Fruit fly (Drosophila melanogaster) whole organism, embryonic: ENCODE measurements around the gene Unr.

Source experiments
- Aef1 ChIP-seq: fragments of 200-800 bp; sonication (Bioruptor generic); IDR thresholded peaks from 3 replicates; pipeline ENCODE4 v1.3.6; 2022; ENCODE audit warnings: missing biosample characterization, missing genetic modification characterization
- Antp ChIP-seq: fragments of 200-800 bp; sonication (Bioruptor generic); optimal IDR thresholded peaks from 3 replicates; lab custom pipeline; 2016; ENCODE audit warnings: missing biosample characterization, missing genetic modification characterization
- Atf-2 ChIP-seq: fragments of 200-800 bp; sonication (Bioruptor generic); optimal IDR thresholded peaks from 2 replicates; lab custom pipeline; 2016; ENCODE audit warnings: missing biosample characterization, missing genetic modification characterization
- CG10366 ChIP-seq: fragments of 200-800 bp; sonication (Bioruptor generic); IDR thresholded peaks from 2 replicates; pipeline ENCODE4 v1.3.6; 2022; ENCODE audit warnings: missing biosample characterization, missing genetic modification characterization
- CG10462 ChIP-seq: fragments of 200-800 bp; sonication (Bioruptor generic); optimal IDR thresholded peaks from 2 replicates; lab custom pipeline; 2016; ENCODE audit warnings: missing biosample characterization, missing genetic modification characterization
- CG11093 ChIP-seq: fragments of 200-800 bp; sonication (Bioruptor generic); IDR thresholded peaks from 3 replicates; pipeline ENCODE4 v1.3.6; 2022; ENCODE audit warnings: missing biosample characterization, missing genetic modification characterization
- CG11247 ChIP-seq: fragments of 200-800 bp; sonication (Bioruptor generic); IDR thresholded peaks from 2 replicates; pipeline ENCODE4 v1.3.6; 2022; ENCODE audit warnings: missing biosample characterization, missing genetic modification characterization
- CG11695 ChIP-seq: fragments of 200-800 bp; sonication (Bioruptor generic); IDR thresholded peaks from 3 replicates; pipeline ENCODE4 v1.3.6; 2022; ENCODE audit warnings: missing biosample characterization, missing genetic modification characterization
- CG12104 ChIP-seq: fragments of 200-800 bp; sonication (Bioruptor generic); optimal IDR thresholded peaks from 3 replicates; lab custom pipeline; 2016; ENCODE audit warnings: missing biosample characterization, missing genetic modification characterization
- CG12236 ChIP-seq: fragments of 200-800 bp; sonication (Bioruptor generic); optimal IDR thresholded peaks from 2 replicates; lab custom pipeline; 2016; ENCODE audit warnings: missing biosample characterization, missing genetic modification characterization
- CG14860 ChIP-seq: fragments of 200-800 bp; sonication (Bioruptor generic); IDR thresholded peaks from 3 replicates; pipeline ENCODE4 v1.3.6; 2022; ENCODE audit warnings: missing biosample characterization, missing genetic modification characterization; ENCODE audit not compliant: partially characterized antibody
- CG15073 ChIP-seq: fragments of 200-800 bp; sonication (Bioruptor generic); optimal IDR thresholded peaks from 2 replicates; lab custom pipeline; 2016; ENCODE audit warnings: missing biosample characterization, missing genetic modification characterization
- CG17359 ChIP-seq: fragments of 200-800 bp; sonication (Bioruptor generic); optimal IDR thresholded peaks from 3 replicates; lab custom pipeline; 2018; ENCODE audit warnings: missing biosample characterization, mild to moderate bottlenecking, missing genetic modification characterization, moderate library complexity
- CG17361 ChIP-seq: fragments of 200-800 bp; sonication (Bioruptor generic); IDR thresholded peaks from 3 replicates; pipeline ENCODE4 v1.3.6; 2022; ENCODE audit warnings: missing biosample characterization, missing genetic modification characterization
- CG17802 ChIP-seq: fragments of 200-800 bp; sonication (Bioruptor generic); optimal IDR thresholded peaks from 2 replicates; lab custom pipeline; 2018; ENCODE audit warnings: missing biosample characterization, mild to moderate bottlenecking, missing genetic modification characterization, moderate library complexity
- CG17912 ChIP-seq: fragments of 200-800 bp; sonication (Bioruptor generic); optimal IDR thresholded peaks from 2 replicates; lab custom pipeline; 2018; ENCODE audit warnings: missing biosample characterization, mild to moderate bottlenecking, missing genetic modification characterization
- CG18476 ChIP-seq: fragments of 200-800 bp; sonication (Bioruptor generic); optimal IDR thresholded peaks from 2 replicates; lab custom pipeline; 2016; ENCODE audit warnings: missing biosample characterization, mild to moderate bottlenecking, missing genetic modification characterization
- CG30431 ChIP-seq: fragments of 200-800 bp; sonication (Bioruptor generic); optimal IDR thresholded peaks from 2 replicates; lab custom pipeline; 2017; ENCODE audit warnings: missing biosample characterization, missing genetic modification characterization
- CG32767 ChIP-seq: fragments of 200-800 bp; sonication (Bioruptor generic); IDR thresholded peaks from 2 replicates; pipeline ENCODE4 v1.3.6; 2022; ENCODE audit warnings: missing biosample characterization, missing genetic modification characterization
- CG3281 ChIP-seq: fragments of 200-800 bp; sonication (Bioruptor generic); optimal IDR thresholded peaks from 3 replicates; lab custom pipeline; 2017; ENCODE audit warnings: missing biosample characterization, mild to moderate bottlenecking, missing genetic modification characterization
- CG4820 ChIP-seq: fragments of 200-800 bp; sonication (Bioruptor generic); optimal IDR thresholded peaks from 3 replicates; lab custom pipeline; 2016; ENCODE audit warnings: missing biosample characterization, missing genetic modification characterization
- CG5180 ChIP-seq: fragments of 200-800 bp; sonication (Bioruptor generic); optimal IDR thresholded peaks from 3 replicates; lab custom pipeline; 2017; ENCODE audit warnings: missing biosample characterization, missing genetic modification characterization, mild to moderate bottlenecking, moderate library complexity, missing genetic modification reagents
- CG6272 ChIP-seq: fragments of 200-800 bp; sonication (Bioruptor generic); IDR thresholded peaks from 2 replicates; pipeline ENCODE4 v1.3.6; 2022; ENCODE audit warnings: missing biosample characterization, missing genetic modification characterization
- CG9817 ChIP-seq: fragments of 200-800 bp; sonication (Bioruptor generic); optimal IDR thresholded peaks from 2 replicates; lab custom pipeline; 2018; ENCODE audit warnings: missing biosample characterization, mild to moderate bottlenecking, missing genetic modification characterization, moderate library complexity
- CTCF ChIP-seq: fragments of 200-800 bp; sonication (Bioruptor generic); optimal IDR thresholded peaks from 2 replicates; lab custom pipeline; 2017; ENCODE audit warnings: missing biosample characterization, mild to moderate bottlenecking, missing genetic modification characterization, moderate library complexity
- Dref ChIP-seq: fragments of 200-800 bp; sonication (Bioruptor generic); IDR thresholded peaks from 2 replicates; pipeline ENCODE4 v1.3.6; 2022; ENCODE audit warnings: missing biosample characterization, missing genetic modification characterization
- Fer1 ChIP-seq: fragments of 200-800 bp; sonication (Bioruptor generic); optimal IDR thresholded peaks from 2 replicates; lab custom pipeline; 2017; ENCODE audit warnings: missing biosample characterization, mild to moderate bottlenecking, missing genetic modification characterization
- Fer2 ChIP-seq: fragments of 200-800 bp; sonication (Bioruptor generic); optimal IDR thresholded peaks from 2 replicates; lab custom pipeline; 2018; ENCODE audit warnings: missing biosample characterization, mild to moderate bottlenecking, missing genetic modification characterization, moderate library complexity
- H2.0 ChIP-seq: fragments of 200-800 bp; sonication (Bioruptor generic); IDR thresholded peaks from 2 replicates; pipeline ENCODE4 v1.3.6; 2022; ENCODE audit warnings: missing biosample characterization, missing genetic modification characterization
- HLH3B ChIP-seq: fragments of 200-800 bp; sonication (Bioruptor generic); IDR thresholded peaks from 2 replicates; pipeline ENCODE4 v1.3.6; 2022; ENCODE audit warnings: missing biosample characterization, missing genetic modification characterization
- Oli ChIP-seq: fragments of 200-800 bp; sonication (Bioruptor generic); optimal IDR thresholded peaks from 2 replicates; lab custom pipeline; 2018; ENCODE audit warnings: missing biosample characterization, mild to moderate bottlenecking, missing genetic modification characterization, moderate library complexity
- TFAM ChIP-seq: fragments of 200-800 bp; sonication (Bioruptor generic); optimal IDR thresholded peaks from 2 replicates; lab custom pipeline; 2017; ENCODE audit warnings: missing biosample characterization, missing genetic modification characterization, inconsistent platforms
- ash1 ChIP-seq: fragments of 200-800 bp; sonication (Bioruptor generic); optimal IDR thresholded peaks from 2 replicates; lab custom pipeline; 2018; ENCODE audit warnings: missing biosample characterization, mild to moderate bottlenecking, missing genetic modification characterization
- bab2 ChIP-seq: fragments of 200-800 bp; sonication (Bioruptor generic); optimal IDR thresholded peaks from 2 replicates; lab custom pipeline; 2016; ENCODE audit warnings: missing biosample characterization, missing genetic modification characterization
- bbx ChIP-seq: fragments of 200-800 bp; sonication (Bioruptor generic); IDR thresholded peaks from 2 replicates; pipeline ENCODE4 v1.3.6; 2022; ENCODE audit warnings: missing biosample characterization, missing genetic modification characterization; ENCODE audit not compliant: partially characterized antibody
- br ChIP-seq: fragments of >200 bp; optimal IDR thresholded peaks from 2 replicates; lab custom pipeline; 2017
- danr ChIP-seq: fragments of 200-800 bp; sonication (Bioruptor generic); IDR thresholded peaks from 2 replicates; pipeline ENCODE4 v1.3.6; 2022; ENCODE audit warnings: missing biosample characterization, missing genetic modification characterization
- emc ChIP-seq: fragments of 200-800 bp; sonication (Bioruptor generic); optimal IDR thresholded peaks from 2 replicates; lab custom pipeline; 2016; ENCODE audit warnings: missing biosample characterization, missing genetic modification characterization
- esg ChIP-seq: fragments of 200-800 bp; sonication (Bioruptor generic); conservative IDR thresholded peaks from 2 replicates; pipeline ENCODE4 v1.3.6; 2022; ENCODE audit warnings: missing biosample characterization, missing genetic modification characterization
- gcm2 ChIP-seq: fragments of 200-800 bp; sonication (Bioruptor generic); optimal IDR thresholded peaks from 2 replicates; lab custom pipeline; 2016; ENCODE audit warnings: missing biosample characterization, missing genetic modification characterization
- gem ChIP-seq: fragments of 200-800 bp; sonication (Bioruptor generic); optimal IDR thresholded peaks from 2 replicates; lab custom pipeline; 2019; ENCODE audit warnings: missing biosample characterization, mild to moderate bottlenecking, missing genetic modification characterization, moderate library complexity
- hbn ChIP-seq: fragments of 200-800 bp; sonication (Bioruptor generic); IDR thresholded peaks from 2 replicates; pipeline ENCODE4 v1.3.6; 2022; ENCODE audit warnings: missing biosample characterization, missing genetic modification characterization; ENCODE audit not compliant: partially characterized antibody
- her ChIP-seq: fragments of 200-800 bp; sonication (Bioruptor generic); optimal IDR thresholded peaks from 2 replicates; lab custom pipeline; 2016; ENCODE audit warnings: missing biosample characterization, missing genetic modification characterization
- klu ChIP-seq: fragments of 200-800 bp; sonication (Bioruptor generic); IDR thresholded peaks from 2 replicates; pipeline ENCODE4 v1.3.6; 2022; ENCODE audit warnings: missing biosample characterization, missing genetic modification characterization
- oc ChIP-seq: fragments of 200-800 bp; sonication (Bioruptor generic); optimal IDR thresholded peaks from 2 replicates; lab custom pipeline; 2018; ENCODE audit warnings: missing biosample characterization, mild to moderate bottlenecking, missing genetic modification characterization, moderate library complexity
- pho ChIP-seq: fragments of 200-800 bp; sonication (Bioruptor generic); optimal IDR thresholded peaks from 2 replicates; lab custom pipeline; 2016; ENCODE audit warnings: missing biosample characterization, missing genetic modification characterization
- phol ChIP-seq: fragments of 200-800 bp; sonication (Bioruptor generic); optimal IDR thresholded peaks from 3 replicates; lab custom pipeline; 2018; ENCODE audit warnings: missing biosample characterization, mild to moderate bottlenecking, missing genetic modification characterization, moderate library complexity
- sd ChIP-seq: fragments of 200-800 bp; sonication (Bioruptor generic); optimal IDR thresholded peaks from 3 replicates; lab custom pipeline; 2018; ENCODE audit warnings: missing biosample characterization, mild to moderate bottlenecking, missing genetic modification characterization, moderate library complexity
- slou ChIP-seq: fragments of 200-800 bp; sonication (Bioruptor generic); optimal IDR thresholded peaks from 3 replicates; lab custom pipeline; 2016; ENCODE audit warnings: missing biosample characterization, missing genetic modification characterization
- trem ChIP-seq: fragments of 200-800 bp; optimal IDR thresholded peaks from 3 replicates; lab custom pipeline; 2019; ENCODE audit warnings: missing biosample characterization, mild to moderate bottlenecking, missing genetic modification characterization, moderate library complexity
- vvl ChIP-seq: fragments of 200-800 bp; sonication (Bioruptor generic); IDR thresholded peaks from 2 replicates; pipeline ENCODE4 v1.3.6; 2022; ENCODE audit warnings: missing biosample characterization, missing genetic modification characterization
- yki ChIP-seq: fragments of >200 bp; optimal IDR thresholded peaks from 3 replicates; lab custom pipeline; 2018

Gene Unr

DNA sequence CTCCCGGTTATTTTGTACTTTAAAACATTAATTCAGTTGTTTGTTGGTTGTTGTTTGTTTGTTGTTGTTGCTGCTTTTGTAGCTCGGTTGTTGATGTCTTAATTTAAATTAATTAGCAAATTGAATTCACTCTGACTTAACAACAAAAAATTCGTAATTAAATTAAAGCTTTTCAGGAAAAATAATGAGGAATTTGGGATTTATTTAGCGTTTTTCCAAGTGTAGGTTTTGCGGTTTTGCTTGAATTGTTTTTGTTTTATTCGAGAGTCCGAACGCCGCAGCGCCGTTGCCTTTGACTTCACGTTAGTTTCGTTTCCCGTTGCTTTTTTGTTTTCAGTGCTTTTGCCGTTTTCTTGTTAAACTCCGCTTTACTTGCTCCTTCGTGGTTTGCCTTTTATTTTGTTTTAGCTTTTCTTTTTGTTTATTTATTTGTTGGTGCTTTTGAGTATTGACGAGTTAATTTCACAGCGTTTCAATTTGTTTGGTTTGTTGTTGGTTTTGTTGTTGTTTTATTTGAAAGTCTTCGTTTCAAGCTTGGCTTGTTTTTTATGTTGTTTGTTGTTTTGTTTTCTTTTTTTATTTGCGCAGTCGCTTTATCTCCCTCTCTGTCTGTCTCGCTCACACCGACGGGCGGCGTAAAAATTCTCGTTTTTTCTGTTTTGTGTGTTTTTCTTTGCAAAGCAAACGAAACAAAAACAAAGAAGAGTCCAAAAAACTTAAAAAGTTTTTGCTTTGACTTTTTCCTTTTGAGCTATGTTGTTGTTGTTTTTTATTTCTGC is 1.2 kb downstream of the Unr start (continued):
- TF ChIP-seq CG32767 (GFP tag; lab: Robert Waterston, UW): no peak; the same call in 1 of the 2 replicates
- TF ChIP-seq CG6272 (GFP tag; lab: Robert Waterston, UW): no peak
- TF ChIP-seq hbn: no peak
- no peak for TF ChIP-seq H2.0
- TF ChIP-seq CG18476 (GFP tag; lab: Kevin White, UChicago): peak; percentile 47
- TF ChIP-seq Antp (GFP tag; lab: Kevin White, UChicago): no peak
- 0 out of 2 replicates have a peak, but pooled peaks have one; percentile 18 for TF ChIP-seq HLH3B (GFP tag; lab: Robert Waterston, UW)
- no peak for TF ChIP-seq CG14860 (GFP tag; lab: Robert Waterston, UW)
- TF ChIP-seq slou (GFP tag; lab: Kevin White, UChicago): no peak
- TF ChIP-seq CG5180 (GFP tag; lab: Kevin White, UChicago): no peak
- peak; percentile 23 for TF ChIP-seq her (GFP tag; lab: Kevin White, UChicago)
- no peak for TF ChIP-seq bbx (GFP tag; lab: Robert Waterston, UW)
- TF ChIP-seq CG12236 (GFP tag; lab: Kevin White, UChicago): no peak
- TF ChIP-seq CG12104 (GFP tag; lab: Kevin White, UChicago): peak; percentile 19
- no peak for TF ChIP-seq ash1 (GFP tag; lab: Kevin White, UChicago)
- TF ChIP-seq Fer1 (GFP tag; lab: Kevin White, UChicago): peak; percentile 17
- peak; percentile 53; the same call in 2 of the 3 replicates for TF ChIP-seq CG11695 (GFP tag; lab: Robert Waterston, UW)
- peak; percentile 68 for TF ChIP-seq gem (tag; lab: Kevin White, UChicago)
- no peak for TF ChIP-seq trem
- TF ChIP-seq CG11093 (GFP tag; lab: Robert Waterston, UW): no peak
- TF ChIP-seq Aef1 (GFP tag; lab: Robert Waterston, UW): no peak; the same call in 2 of the 3 replicates
- no peak for TF ChIP-seq sd (tag; lab: Kevin White, UChicago)
- no peak for TF ChIP-seq Fer2 (tag; lab: Kevin White, UChicago)
- no peak for TF ChIP-seq CG3281 (GFP tag; lab: Kevin White, UChicago)
- no peak for TF ChIP-seq CG17361 (GFP tag; lab: Robert Waterston, UW)
- TF ChIP-seq oc (tag; lab: Kevin White, UChicago): no peak
- no peak for TF ChIP-seq CG15073 (GFP tag; lab: Kevin White, UChicago)
- TF ChIP-seq yki (lab: Kevin White, UChicago): no peak
- peak; percentile 22 for TF ChIP-seq emc (GFP tag; lab: Kevin White, UChicago)
- peak; percentile 28 for TF ChIP-seq Atf-2
- peak; percentile 16 for TF ChIP-seq pho (GFP tag; lab: Kevin White, UChicago)
- TF ChIP-seq TFAM (GFP tag; lab: Kevin White, UChicago): no peak
- no peak; the same call in 1 of the 2 replicates for TF ChIP-seq vvl (GFP tag; lab: Robert Waterston, UW)
- no peak for TF ChIP-seq gcm2 (GFP tag; lab: Kevin White, UChicago)
- no peak for TF ChIP-seq CTCF
- no peak for TF ChIP-seq Oli
- no peak for TF ChIP-seq danr
- no peak for TF ChIP-seq br (lab: Kevin White, UChicago)
- TF ChIP-seq CG4820: no peak
- TF ChIP-seq CG9817 (tag; lab: Kevin White, UChicago): no peak
- TF ChIP-seq CG10462: no peak
- no peak for TF ChIP-seq CG30431 (GFP tag; lab: Kevin White, UChicago)
- no peak for TF ChIP-seq Dref (GFP tag; lab: Robert Waterston, UW)
- TF ChIP-seq CG17802: no peak
- TF ChIP-seq esg: no peak
- peak; percentile 28 for TF ChIP-seq phol (tag; lab: Kevin White, UChicago)
- no peak for TF ChIP-seq CG11247 (GFP tag; lab: Robert Waterston, UW)
- 0 out of 2 replicates have a peak, but pooled peaks have one; percentile 35 for TF ChIP-seq CG10366 (GFP tag; lab: Robert Waterston, UW)
- peak; percentile 10 for TF ChIP-seq bab2 (GFP tag; lab: Kevin White, UChicago)
- no peak for TF ChIP-seq klu
- peak; percentile 50 for TF ChIP-seq CG17359 (tag; lab: Kevin White, UChicago)
- TF ChIP-seq CG17912: no peak
